Fruit fly (Drosophila melanogaster) S2 (cell line): ENCODE measurements around the gene TTLL4A.

Experiments used
- CG8478 ChIP-seq: fragments of >200 bp; optimal IDR thresholded peaks from 2 replicates; lab custom pipeline; 2018
- CTCF ChIP-seq, 2 experiments: fragments of >200 bp; optimal IDR thresholded peaks; 2 replicates each; lab custom pipeline; 2018

- TF ChIP-seq CG8478 (no peak), CTCF (optimal IDR thresholded peaks at IDR 0.05; lab: Kevin White, UChicago) (no peak)
Observed at dm6 chr2L:10965962-10966361, 23.2 kb upstream of the TTLL4A start.
